Fruit fly (Drosophila melanogaster) whole organism, embryonic: ENCODE data around the gene unk.
A peak's percentile ranks its signal among the peaks of the same experiment; 100 is the strongest.

Experiments
- ATbp ChIP-seq: fragments of 200-800 bp; sonication (Bioruptor generic); optimal IDR thresholded peaks from 2 replicates; lab custom pipeline; 2017; ENCODE audit warnings: missing biosample characterization, mild to moderate bottlenecking, missing genetic modification characterization, missing genetic modification reagents
- Atf-2 ChIP-seq: fragments of 200-800 bp; sonication (Bioruptor generic); optimal IDR thresholded peaks from 2 replicates; lab custom pipeline; 2016; ENCODE audit warnings: missing biosample characterization, missing genetic modification characterization
- B-H1 ChIP-seq: fragments of 200-800 bp; sonication (Bioruptor generic); IDR thresholded peaks from 3 replicates; pipeline ENCODE4 v1.3.6; 2022; ENCODE audit warnings: missing biosample characterization, missing genetic modification characterization
- CG12155 ChIP-seq: fragments of 200-800 bp; sonication (Bioruptor generic); optimal IDR thresholded peaks from 3 replicates; lab custom pipeline; 2016; ENCODE audit warnings: missing biosample characterization, missing genetic modification characterization
- CG13287 ChIP-seq: fragments of 200-800 bp; sonication (Bioruptor generic); IDR thresholded peaks from 2 replicates; pipeline ENCODE4 v1.3.6; 2022; ENCODE audit warnings: missing biosample characterization, missing genetic modification characterization; ENCODE audit not compliant: partially characterized antibody
- CG13775 ChIP-seq: fragments of 200-800 bp; sonication (Bioruptor generic); optimal IDR thresholded peaks from 3 replicates; lab custom pipeline; 2017; ENCODE audit warnings: missing biosample characterization, mild to moderate bottlenecking, missing genetic modification characterization
- CG14050 ChIP-seq: fragments of 200-800 bp; sonication (Bioruptor generic); IDR thresholded peaks from 3 replicates; pipeline ENCODE4 v1.3.6; 2022; ENCODE audit warnings: missing biosample characterization, missing genetic modification characterization
- CG14441 ChIP-seq: fragments of 200-800 bp; sonication (Bioruptor generic); IDR thresholded peaks from 2 replicates; pipeline ENCODE4 v1.3.6; 2022; ENCODE audit warnings: missing biosample characterization, missing genetic modification characterization
- CG17328 ChIP-seq: fragments of 200-800 bp; sonication (Bioruptor generic); IDR thresholded peaks from 2 replicates; pipeline ENCODE4 v1.3.6; 2022; ENCODE audit warnings: missing biosample characterization, missing genetic modification characterization
- CG17829 ChIP-seq: fragments of 200-800 bp; optimal IDR thresholded peaks from 2 replicates; lab custom pipeline; 2019; ENCODE audit warnings: missing biosample characterization, mild to moderate bottlenecking, missing genetic modification characterization, moderate library complexity
- CG33213 ChIP-seq: fragments of 200-800 bp; sonication (Bioruptor generic); optimal IDR thresholded peaks from 3 replicates; lab custom pipeline; 2016; ENCODE audit warnings: missing biosample characterization, missing genetic modification characterization
- CG33557 ChIP-seq: fragments of 200-800 bp; sonication (Bioruptor generic); optimal IDR thresholded peaks from 2 replicates; lab custom pipeline; 2019; ENCODE audit warnings: missing biosample characterization, mild to moderate bottlenecking, missing genetic modification characterization, moderate library complexity
- CG43689 ChIP-seq: fragments of 200-800 bp; sonication (Bioruptor generic); IDR thresholded peaks from 2 replicates; pipeline ENCODE4 v1.3.6; 2022; ENCODE audit warnings: missing biosample characterization, missing genetic modification characterization
- CG4424 ChIP-seq: fragments of 200-800 bp; sonication (Bioruptor generic); optimal IDR thresholded peaks from 3 replicates; lab custom pipeline; 2016; ENCODE audit warnings: missing biosample characterization, missing genetic modification characterization
- CG4854 ChIP-seq: fragments of 200-800 bp; sonication (Bioruptor generic); optimal IDR thresholded peaks from 2 replicates; lab custom pipeline; 2016; ENCODE audit warnings: missing biosample characterization, missing genetic modification characterization, inconsistent platforms
- CG6813 ChIP-seq: fragments of 200-800 bp; sonication (Bioruptor generic); optimal IDR thresholded peaks from 2 replicates; lab custom pipeline; 2017; ENCODE audit warnings: missing biosample characterization, missing genetic modification characterization, mild to moderate bottlenecking, moderate library complexity, missing genetic modification reagents
- CG8089 ChIP-seq: fragments of 200-800 bp; sonication (Bioruptor generic); optimal IDR thresholded peaks from 3 replicates; lab custom pipeline; 2016; ENCODE audit warnings: missing biosample characterization, missing genetic modification characterization
- CG9727 ChIP-seq: fragments of 200-800 bp; sonication (Bioruptor generic); optimal IDR thresholded peaks from 3 replicates; lab custom pipeline; 2017; ENCODE audit warnings: missing biosample characterization, mild to moderate bottlenecking, missing genetic modification characterization
- Camta ChIP-seq: fragments of 200-800 bp; sonication (Bioruptor generic); optimal IDR thresholded peaks from 2 replicates; lab custom pipeline; 2016; ENCODE audit warnings: missing biosample characterization, missing genetic modification characterization
- CkIIα-i1 ChIP-seq: fragments of 200-800 bp; sonication (Bioruptor generic); IDR thresholded peaks from 2 replicates; pipeline ENCODE4 v1.3.6; 2022; ENCODE audit warnings: missing biosample characterization, missing genetic modification characterization
- D ChIP-seq, 2 experiments: fragments of 200-800 bp in 1 of 2; fragments of >200 bp in 1 of 2; sonication (Bioruptor generic) in 1 of 2; optimal IDR thresholded peaks; 2 replicates in 1 of 2; 3 replicates in 1 of 2; lab custom pipeline; 2017; ENCODE audit warnings: mild to moderate bottlenecking in 1 of 2, missing biosample characterization in 1 of 2, missing genetic modification characterization in 1 of 2, missing genetic modification reagents in 1 of 2
- H2.0 ChIP-seq: fragments of 200-800 bp; sonication (Bioruptor generic); IDR thresholded peaks from 2 replicates; pipeline ENCODE4 v1.3.6; 2022; ENCODE audit warnings: missing biosample characterization, missing genetic modification characterization
- Hr3 ChIP-seq: fragments of 200-800 bp; sonication (Bioruptor generic); optimal IDR thresholded peaks from 3 replicates; lab custom pipeline; 2016; ENCODE audit warnings: missing biosample characterization, missing genetic modification characterization
- Hr39 ChIP-seq: fragments of >200 bp; optimal IDR thresholded peaks from 2 replicates; lab custom pipeline; 2017
- Opbp ChIP-seq: fragments of 200-800 bp; sonication (Bioruptor generic); IDR thresholded peaks from 3 replicates; pipeline ENCODE4 v1.3.6; 2022; ENCODE audit warnings: missing biosample characterization, missing genetic modification characterization; ENCODE audit not compliant: partially characterized antibody
- Xrp1 ChIP-seq: fragments of 200-800 bp; sonication (Bioruptor generic); IDR thresholded peaks from 2 replicates; pipeline ENCODE4 v1.3.6; 2022; ENCODE audit warnings: missing biosample characterization, missing genetic modification characterization
- bbx ChIP-seq: fragments of 200-800 bp; sonication (Bioruptor generic); IDR thresholded peaks from 2 replicates; pipeline ENCODE4 v1.3.6; 2022; ENCODE audit warnings: missing biosample characterization, missing genetic modification characterization; ENCODE audit not compliant: partially characterized antibody
- bowl ChIP-seq: fragments of 200-800 bp; sonication (Bioruptor generic); IDR thresholded peaks from 2 replicates; pipeline ENCODE4 v1.3.6; 2022; ENCODE audit warnings: missing biosample characterization, missing genetic modification characterization
- crol ChIP-seq: fragments of 200-800 bp; sonication (Bioruptor generic); IDR thresholded peaks from 2 replicates; pipeline ENCODE4 v1.3.6; 2022; ENCODE audit warnings: missing biosample characterization, missing genetic modification characterization
- danr ChIP-seq: fragments of 200-800 bp; sonication (Bioruptor generic); IDR thresholded peaks from 2 replicates; pipeline ENCODE4 v1.3.6; 2022; ENCODE audit warnings: missing biosample characterization, missing genetic modification characterization
- dimm ChIP-seq: fragments of 200-800 bp; sonication (Bioruptor generic); IDR thresholded peaks from 2 replicates; pipeline ENCODE4 v1.3.6; 2022; ENCODE audit warnings: missing biosample characterization, missing genetic modification characterization
- disco-r ChIP-seq: fragments of 200-800 bp; sonication (Bioruptor generic); optimal IDR thresholded peaks from 2 replicates; lab custom pipeline; 2016; ENCODE audit warnings: missing biosample characterization, missing genetic modification characterization
- dm ChIP-seq: fragments of 200-800 bp; sonication (Bioruptor generic); optimal IDR thresholded peaks from 3 replicates; lab custom pipeline; 2016; ENCODE audit warnings: missing biosample characterization, missing genetic modification characterization
- grau ChIP-seq: fragments of 200-800 bp; optimal IDR thresholded peaks from 3 replicates; lab custom pipeline; 2019; ENCODE audit warnings: missing biosample characterization, mild to moderate bottlenecking, missing genetic modification characterization, moderate library complexity
- gsb-n ChIP-seq: fragments of 200-800 bp; sonication (Bioruptor generic); optimal IDR thresholded peaks from 3 replicates; lab custom pipeline; 2018; ENCODE audit warnings: missing biosample characterization, mild to moderate bottlenecking, missing genetic modification characterization
- ind ChIP-seq: fragments of 200-800 bp; sonication (Bioruptor generic); optimal IDR thresholded peaks from 3 replicates; lab custom pipeline; 2016; ENCODE audit warnings: missing biosample characterization, missing genetic modification characterization
- inv ChIP-seq: fragments of 200-800 bp; sonication (Bioruptor generic); IDR thresholded peaks from 2 replicates; pipeline ENCODE4 v1.3.6; 2022; ENCODE audit warnings: missing biosample characterization, missing genetic modification characterization; ENCODE audit not compliant: partially characterized antibody
- jigr1 ChIP-seq: fragments of 200-800 bp; sonication (Bioruptor generic); IDR thresholded peaks from 3 replicates; pipeline ENCODE4 v1.3.6; 2022; ENCODE audit warnings: missing biosample characterization, missing genetic modification characterization
- kay ChIP-seq: fragments of 200-800 bp; sonication (Bioruptor generic); optimal IDR thresholded peaks from 2 replicates; lab custom pipeline; 2016; ENCODE audit warnings: missing biosample characterization, missing genetic modification characterization
- ken ChIP-seq: fragments of 200-800 bp; sonication (Bioruptor generic); IDR thresholded peaks from 3 replicates; pipeline ENCODE4 v1.3.6; 2022; ENCODE audit warnings: missing biosample characterization, missing genetic modification characterization
- lola ChIP-seq, 3 experiments: fragments of >200 bp in 2 of 3; fragments of 200-800 bp in 1 of 3; sonication (Bioruptor generic) in 1 of 3; optimal IDR thresholded peaks; 2 replicates each; lab custom pipeline; 2017 to 2019; ENCODE audit warnings: missing biosample characterization in 3 of 3, missing genetic modification characterization in 3 of 3, mild to moderate bottlenecking in 1 of 3, moderate library complexity in 1 of 3
- nau ChIP-seq: fragments of 200-800 bp; sonication (Bioruptor generic); optimal IDR thresholded peaks from 3 replicates; lab custom pipeline; 2017; ENCODE audit warnings: missing biosample characterization, mild to moderate bottlenecking, missing genetic modification characterization, missing genetic modification reagents
- pfk ChIP-seq: fragments of 200-800 bp; sonication (Bioruptor generic); optimal IDR thresholded peaks from 2 replicates; lab custom pipeline; 2018; ENCODE audit warnings: missing biosample characterization, mild to moderate bottlenecking, missing genetic modification characterization, moderate library complexity
- pho ChIP-seq: fragments of 200-800 bp; sonication (Bioruptor generic); optimal IDR thresholded peaks from 2 replicates; lab custom pipeline; 2016; ENCODE audit warnings: missing biosample characterization, missing genetic modification characterization
- prd ChIP-seq, 3 experiments: fragments of >200 bp in 2 of 3; fragments of 200-800 bp in 1 of 3; sonication (Bioruptor generic) in 1 of 3; optimal IDR thresholded peaks in 2 of 3; IDR thresholded peaks in 1 of 3; 2 replicates in 2 of 3; 3 replicates in 1 of 3; pipeline versions ENCODE4 v1.3.6 to Lab custom; 2017 to 2022; ENCODE audit warnings: missing biosample characterization in 1 of 3, missing genetic modification characterization in 1 of 3
- sisA ChIP-seq: fragments of 200-800 bp; sonication (Bioruptor generic); IDR thresholded peaks from 2 replicates; pipeline ENCODE4 v1.3.6; 2022; ENCODE audit warnings: missing biosample characterization, missing genetic modification characterization
- tin ChIP-seq: fragments of 200-800 bp; sonication (Bioruptor generic); optimal IDR thresholded peaks from 3 replicates; lab custom pipeline; 2016; ENCODE audit warnings: missing biosample characterization, missing genetic modification characterization
- toy ChIP-seq: fragments of 200-800 bp; sonication (Bioruptor generic); IDR thresholded peaks from 2 replicates; pipeline ENCODE4 v1.3.6; 2022; ENCODE audit warnings: missing biosample characterization, missing genetic modification characterization
- wek ChIP-seq: fragments of 200-800 bp; sonication (Bioruptor generic); optimal IDR thresholded peaks from 3 replicates; lab custom pipeline; 2018; ENCODE audit warnings: missing biosample characterization, mild to moderate bottlenecking, missing genetic modification characterization, moderate library complexity
- yki ChIP-seq: fragments of >200 bp; optimal IDR thresholded peaks from 3 replicates; lab custom pipeline; 2018

Gene unk

dm6 chr3R:23176445-23177087, 18.9 kb upstream of the unk start (continued):
- no peak for TF ChIP-seq CG4854 (GFP tag; lab: Kevin White, UChicago)
- TF ChIP-seq kay (GFP tag; lab: Kevin White, UChicago) = no peak
- TF ChIP-seq inv (GFP tag; lab: Robert Waterston, UW) = no peak
- peak; percentile 2 for TF ChIP-seq CG13775 (GFP tag; lab: Kevin White, UChicago)
- peak; percentile 50; the same call in 1 of the 2 replicates for TF ChIP-seq Xrp1 (GFP tag; lab: Robert Waterston, UW)
- no peak for TF ChIP-seq Hr39
- TF ChIP-seq CG33213 = no peak
- no peak for TF ChIP-seq tin (GFP tag; lab: Kevin White, UChicago)
- TF ChIP-seq ATbp (GFP tag; lab: Kevin White, UChicago) = peak; percentile 73
- no peak for TF ChIP-seq B-H1 (GFP tag; lab: Robert Waterston, UW)
- no peak for TF ChIP-seq bbx (GFP tag; lab: Robert Waterston, UW)
- TF ChIP-seq CG12155 (GFP tag; lab: Kevin White, UChicago) = no peak
- TF ChIP-seq H2.0 (GFP tag; lab: Robert Waterston, UW) = no peak
- TF ChIP-seq prd (optimal IDR thresholded peaks at IDR 0.05; lab: Kevin White, UChicago) = no peak
- no peak for TF ChIP-seq prd (GFP tag; IDR thresholded peaks at IDR 0.05; lab: Robert Waterston, UW)
- TF ChIP-seq CG14441 = 0 out of 2 replicates have a peak, but pooled peaks have one; percentile 45
- TF ChIP-seq pfk = peak; percentile 24
- TF ChIP-seq nau (GFP tag; lab: Kevin White, UChicago) = peak; percentile 60
- TF ChIP-seq crol (GFP tag; lab: Robert Waterston, UW) = no peak
- TF ChIP-seq toy (GFP tag; lab: Robert Waterston, UW) = no peak
- peak; percentile 28 for TF ChIP-seq wek (GFP tag; lab: Kevin White, UChicago)
- peak; percentile 42 for TF ChIP-seq pho (GFP tag; lab: Kevin White, UChicago)
- peak; percentile 19 for TF ChIP-seq dm (GFP tag; lab: Kevin White, UChicago)
- no peak for TF ChIP-seq gsb-n (tag; lab: Kevin White, UChicago)
- TF ChIP-seq sisA (GFP tag; lab: Robert Waterston, UW) = no peak
- TF ChIP-seq CG13287 (GFP tag; lab: Robert Waterston, UW) = no peak
- TF ChIP-seq CG8089 = no peak
- no peak for TF ChIP-seq jigr1 (GFP tag; lab: Robert Waterston, UW)
- TF ChIP-seq grau = no peak
- no peak for TF ChIP-seq ind (GFP tag; lab: Kevin White, UChicago)
- TF ChIP-seq CG4424 = no peak
- no peak for TF ChIP-seq Hr3 (GFP tag; lab: Kevin White, UChicago)
- no peak for TF ChIP-seq CG17829 (tag; lab: Kevin White, UChicago)
- no peak for TF ChIP-seq disco-r (GFP tag; lab: Kevin White, UChicago)
- TF ChIP-seq CkIIα-i1 (GFP tag; lab: Robert Waterston, UW) = no peak
- no peak for TF ChIP-seq D (optimal IDR thresholded peaks at IDR 0.05; lab: Kevin White, UChicago)
- TF ChIP-seq D (GFP tag; optimal IDR thresholded peaks at IDR 0.05; lab: Kevin White, UChicago) = peak; percentile 2
- TF ChIP-seq CG17328 (GFP tag; lab: Robert Waterston, UW) = no peak
- TF ChIP-seq Opbp (GFP tag; lab: Robert Waterston, UW) = no peak
- peak; percentile 4 for TF ChIP-seq CG9727 (GFP tag; lab: Kevin White, UChicago)
- TF ChIP-seq ken (GFP tag; lab: Robert Waterston, UW) = no peak
- TF ChIP-seq bowl (GFP tag; lab: Robert Waterston, UW) = peak; percentile 9; the same call in 1 of the 2 replicates
- TF ChIP-seq dimm (GFP tag; lab: Robert Waterston, UW) = no peak
- no peak for TF ChIP-seq danr
- TF ChIP-seq lola (GFP tag; optimal IDR thresholded peaks at IDR 0.05; lab: Kevin White, UChicago) = no peak
- peak; percentile 29; the same call in 1 of the 2 replicates for TF ChIP-seq CG43689
- peak; percentile 65 for TF ChIP-seq CG6813 (GFP tag; lab: Kevin White, UChicago)
- no peak for TF ChIP-seq Atf-2 (GFP tag; lab: Kevin White, UChicago)
- no peak for TF ChIP-seq CG14050 (GFP tag; lab: Robert Waterston, UW)
- TF ChIP-seq yki (lab: Kevin White, UChicago) = no peak
- TF ChIP-seq Camta (GFP tag; lab: Kevin White, UChicago) = peak; percentile 41
- TF ChIP-seq CG33557 (GFP tag; lab: Kevin White, UChicago) = no peak
